Worm (Caenorhabditis elegans) whole organism, L1 larva: ENCODE measurements around the gene prmn-1.

Experiments
- C34B4.2 ChIP-seq: sonication (generic microtip); optimal IDR thresholded peaks from 2 replicates; lab custom pipeline; 2017; ENCODE audit warnings: mild to moderate bottlenecking, missing genetic modification characterization, missing compliant biosample characterization
- blmp-1 ChIP-seq: fragments of 150-350 bp; optimal IDR thresholded peaks from 2 replicates; lab custom pipeline; 2014; ENCODE audit warnings: missing biosample characterization, missing genetic modification characterization
- ces-1 ChIP-seq: fragments of 150-350 bp; optimal IDR thresholded peaks from 2 replicates; lab custom pipeline; 2014; ENCODE audit warnings: missing biosample characterization, missing genetic modification reagents, missing genetic modification characterization
- dsc-1 ChIP-seq: sonication (generic microtip); optimal IDR thresholded peaks from 2 replicates; lab custom pipeline; 2016; ENCODE audit warnings: mild to moderate bottlenecking, missing genetic modification characterization, missing compliant biosample characterization
- egl-13 ChIP-seq: sonication (generic microtip); optimal IDR thresholded peaks from 2 replicates; lab custom pipeline; 2016; ENCODE audit warnings: missing genotype, missing genetic modification reagents, missing genetic modification characterization, missing compliant biosample characterization
- elt-2 ChIP-seq: sonication (generic microtip); optimal IDR thresholded peaks from 2 replicates; lab custom pipeline; 2016; ENCODE audit warnings: missing genetic modification characterization, mild to moderate bottlenecking, inconsistent platforms, missing compliant biosample characterization, missing genetic modification reagents
- elt-3 ChIP-seq, 6 experiments: fragments of 150-350 bp in 1 of 6; sonication (generic microtip); optimal IDR thresholded peaks; 2 replicates each; lab custom pipeline; 2017 to 2018; ENCODE audit warnings: missing biosample characterization in 6 of 6, missing genetic modification characterization in 6 of 6, inconsistent platforms in 1 of 6
- ets-5 ChIP-seq: fragments of 200-800 bp; sonication (Bioruptor generic); IDR thresholded peaks from 2 replicates; pipeline ENCODE4 v1.3.6; 2022; ENCODE audit warnings: missing genetic modification characterization, missing compliant biosample characterization
- fkh-10 ChIP-seq: sonication (generic microtip); optimal IDR thresholded peaks from 2 replicates; lab custom pipeline; 2017; ENCODE audit warnings: missing biosample characterization, missing genetic modification reagents, missing genetic modification characterization
- fkh-8 ChIP-seq: sonication (generic microtip); optimal IDR thresholded peaks from 2 replicates; lab custom pipeline; 2016; ENCODE audit warnings: mild to moderate bottlenecking, missing genetic modification characterization, missing compliant biosample characterization
- grh-1 ChIP-seq: fragments of 200-800 bp; sonication (Bioruptor generic); IDR thresholded peaks from 2 replicates; pipeline ENCODE4 v1.3.6; 2022; ENCODE audit warnings: missing genetic modification reagents, missing genetic modification characterization, missing compliant biosample characterization
- hlh-17 ChIP-seq: fragments of 200-800 bp; sonication (Bioruptor generic); optimal IDR thresholded peaks from 2 replicates; lab custom pipeline; 2018; ENCODE audit warnings: missing genetic modification characterization, mild to moderate bottlenecking, missing compliant biosample characterization, moderate library complexity, borderline replicate concordance
- hlh-4 ChIP-seq: sonication (generic microtip); optimal IDR thresholded peaks from 2 replicates; lab custom pipeline; 2016; ENCODE audit warnings: mild to moderate bottlenecking, missing genetic modification characterization, missing compliant biosample characterization
- irx-1 ChIP-seq: sonication (generic microtip); optimal IDR thresholded peaks from 2 replicates; lab custom pipeline; 2016; ENCODE audit warnings: missing genetic modification characterization, missing compliant biosample characterization
- jun-1 ChIP-seq: fragments of 150-350 bp; optimal IDR thresholded peaks from 2 replicates; lab custom pipeline; 2014; ENCODE audit warnings: missing biosample characterization, missing genetic modification reagents, missing genetic modification characterization
- lin-14 ChIP-seq: fragments of 200-800 bp; sonication (Bioruptor generic); optimal IDR thresholded peaks from 2 replicates; lab custom pipeline; 2018; ENCODE audit warnings: mild to moderate bottlenecking, missing genetic modification characterization, moderate library complexity, missing compliant biosample characterization
- lin-35 ChIP-seq, 2 experiments: fragments of 150-350 bp; optimal IDR thresholded peaks; 2 replicates each; lab custom pipeline; 2014; ENCODE audit warnings: missing biosample characterization in 2 of 2, missing genetic modification characterization in 2 of 2, missing genetic modification reagents in 2 of 2
- lin-39 ChIP-seq: fragments of 150-350 bp; optimal IDR thresholded peaks from 2 replicates; lab custom pipeline; 2014; ENCODE audit warnings: missing biosample characterization, missing genetic modification reagents, missing genetic modification characterization
- nhr-12 ChIP-seq: sonication (generic microtip); optimal IDR thresholded peaks from 2 replicates; lab custom pipeline; 2017; ENCODE audit warnings: missing biosample characterization, missing genetic modification characterization
- nhr-20 ChIP-seq: sonication (generic microtip); optimal IDR thresholded peaks from 2 replicates; lab custom pipeline; 2016; ENCODE audit warnings: mild to moderate bottlenecking, missing genetic modification characterization, missing compliant biosample characterization
- nhr-237 ChIP-seq: fragments of 150-350 bp; optimal IDR thresholded peaks from 2 replicates; lab custom pipeline; 2014; ENCODE audit warnings: missing biosample characterization, missing genetic modification characterization
- nhr-71 ChIP-seq: sonication (generic microtip); optimal IDR thresholded peaks from 2 replicates; lab custom pipeline; 2016; ENCODE audit warnings: mild to moderate bottlenecking, missing genetic modification characterization, moderate library complexity, missing compliant biosample characterization
- nhr-77 ChIP-seq: fragments of 150-350 bp; optimal IDR thresholded peaks from 2 replicates; lab custom pipeline; 2014; ENCODE audit warnings: missing biosample characterization, missing genetic modification characterization
- nhr-84 ChIP-seq: sonication (generic microtip); optimal IDR thresholded peaks from 2 replicates; lab custom pipeline; 2017; ENCODE audit warnings: missing biosample characterization, missing genetic modification characterization
- nhr-85 ChIP-seq: sonication (generic microtip); peaks from one replicate; lab custom pipeline; 2016; ENCODE audit warnings: missing genetic modification characterization, inconsistent platforms, missing compliant biosample characterization
- nhr-90 ChIP-seq: sonication (generic microtip); optimal IDR thresholded peaks from 2 replicates; lab custom pipeline; 2016; ENCODE audit warnings: mild to moderate bottlenecking, missing genetic modification characterization, missing compliant biosample characterization; ENCODE audit not compliant: poor library complexity
- pax-3 ChIP-seq: fragments of 200-800 bp; sonication (Bioruptor generic); optimal IDR thresholded peaks from 2 replicates; lab custom pipeline; 2018; ENCODE audit warnings: mild to moderate bottlenecking, missing genetic modification characterization, moderate library complexity, missing compliant biosample characterization
- skn-1 ChIP-seq: fragments of 150-350 bp; optimal IDR thresholded peaks from 2 replicates; lab custom pipeline; 2014; ENCODE audit warnings: missing biosample characterization, missing genetic modification characterization
- sup-37 ChIP-seq: fragments of 200-800 bp; sonication (Bioruptor generic); optimal IDR thresholded peaks from 2 replicates; lab custom pipeline; 2018; ENCODE audit warnings: mild to moderate bottlenecking, missing genetic modification characterization, missing compliant biosample characterization
- tbx-2 ChIP-seq: sonication (generic microtip); optimal IDR thresholded peaks from 2 replicates; lab custom pipeline; 2016; ENCODE audit warnings: missing genetic modification characterization, missing compliant biosample characterization
- unc-62 ChIP-seq: fragments of 150-350 bp; optimal IDR thresholded peaks from 2 replicates; lab custom pipeline; 2014; ENCODE audit warnings: missing biosample characterization, missing genetic modification reagents, missing genetic modification characterization
- unc-86 ChIP-seq: sonication (generic microtip); optimal IDR thresholded peaks from 2 replicates; lab custom pipeline; 2016; ENCODE audit warnings: missing genetic modification characterization, missing compliant biosample characterization
- vab-15 ChIP-seq: sonication (generic microtip); optimal IDR thresholded peaks from 2 replicates; lab custom pipeline; 2017; ENCODE audit warnings: missing genotype, mild to moderate bottlenecking, missing genetic modification characterization, missing compliant biosample characterization
- ztf-4 ChIP-seq: fragments of 150-350 bp; optimal IDR thresholded peaks from 2 replicates; lab custom pipeline; 2014; ENCODE audit warnings: missing biosample characterization, missing genetic modification characterization

The prmn-1 gene

DNA sequence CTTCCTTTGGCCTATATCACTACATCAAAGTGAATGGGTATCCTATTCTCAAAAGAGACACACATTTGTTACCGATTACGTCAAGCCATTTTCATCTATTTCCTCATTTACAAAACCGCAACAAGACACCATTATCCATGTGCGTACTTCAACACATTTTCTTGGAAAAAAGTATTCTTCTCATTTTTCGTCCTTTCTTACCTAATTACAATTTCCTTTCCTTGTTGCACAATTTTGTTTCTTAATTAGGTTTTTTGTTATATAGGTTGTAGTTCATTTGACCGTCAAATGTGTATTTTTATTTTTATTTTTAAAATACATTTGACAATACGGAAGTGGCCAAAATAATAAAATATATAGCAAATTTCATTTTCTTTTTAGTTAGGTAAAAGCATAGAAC, 1.5 kb upstream of the prmn-1 start:
- TF ChIP-seq egl-13, result no peak
- peak; percentile 75 for TF ChIP-seq lin-14 (GFP tag; lab: Kevin White, UChicago)
- no peak for TF ChIP-seq hlh-17 (GFP tag; lab: Kevin White, UChicago)
- peak; percentile 13 for TF ChIP-seq unc-86 (tag; lab: Kevin White, UChicago)
- TF ChIP-seq dsc-1 (tag; lab: Kevin White, UChicago), result peak; percentile 34
- peak; percentile 28 for TF ChIP-seq nhr-71 (tag; lab: Kevin White, UChicago)
- TF ChIP-seq pax-3 (tag; lab: Kevin White, UChicago), result no peak
- no peak for TF ChIP-seq unc-62 (GFP tag; lab: Kevin White, UChicago)
- TF ChIP-seq blmp-1 (tag; lab: Kevin White, UChicago), result peak; percentile 9

DNA sequence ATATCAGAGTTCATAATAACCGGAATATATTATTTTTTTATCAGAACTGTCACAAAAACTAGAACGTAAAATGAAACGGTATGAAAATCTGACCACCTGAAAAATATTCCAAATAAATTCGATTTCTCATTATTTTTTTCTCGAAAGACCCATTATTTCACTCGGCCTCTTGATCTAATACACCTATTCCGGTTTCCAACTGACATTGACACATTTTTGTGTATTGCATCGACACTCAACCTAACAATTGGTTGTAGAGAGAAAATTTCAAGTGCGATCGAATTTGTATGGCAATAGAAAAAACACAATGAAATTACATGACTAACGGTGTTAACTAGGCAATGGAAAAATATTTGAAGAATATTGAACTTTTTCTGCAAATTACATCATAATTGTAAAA, 1.0 kb downstream of the prmn-1 start:
- TF ChIP-seq lin-14 (GFP tag; lab: Kevin White, UChicago) (peak; percentile 51), nhr-85 (tag; lab: Kevin White, UChicago) (peak; percentile 83), elt-2 (tag; lab: Kevin White, UChicago) (no peak)

DNA sequence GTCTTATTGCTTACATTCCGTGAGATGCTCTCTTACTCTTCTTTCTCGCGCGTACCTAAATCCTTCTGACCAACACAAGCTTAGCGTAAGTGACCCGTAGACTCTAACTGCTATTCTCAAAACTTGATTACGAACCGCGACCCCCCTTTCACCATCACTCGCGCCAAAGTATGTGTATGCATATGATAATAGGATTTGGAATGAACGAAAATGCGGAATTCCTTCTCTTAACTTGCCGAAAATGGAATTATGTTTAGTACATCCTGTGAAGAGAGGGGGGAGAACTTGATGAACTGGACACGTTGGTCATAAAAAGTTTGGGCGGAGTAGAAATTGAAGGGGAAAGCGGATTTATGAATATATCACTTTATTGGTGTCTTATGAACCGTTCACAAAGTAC, 2.0 kb downstream of the prmn-1 start:
- TF ChIP-seq fkh-8 (tag; lab: Kevin White, UChicago) (no peak), nhr-90 (tag; lab: Kevin White, UChicago) (no peak), ces-1 (peak; percentile 39), irx-1 (tag; lab: Kevin White, UChicago) (peak; percentile 1), blmp-1 (tag; lab: Kevin White, UChicago) (peak; percentile 35), fkh-10 (GFP tag; lab: Kevin White, UChicago) (peak; percentile 97), lin-14 (GFP tag; lab: Kevin White, UChicago) (peak; percentile 73)

DNA sequence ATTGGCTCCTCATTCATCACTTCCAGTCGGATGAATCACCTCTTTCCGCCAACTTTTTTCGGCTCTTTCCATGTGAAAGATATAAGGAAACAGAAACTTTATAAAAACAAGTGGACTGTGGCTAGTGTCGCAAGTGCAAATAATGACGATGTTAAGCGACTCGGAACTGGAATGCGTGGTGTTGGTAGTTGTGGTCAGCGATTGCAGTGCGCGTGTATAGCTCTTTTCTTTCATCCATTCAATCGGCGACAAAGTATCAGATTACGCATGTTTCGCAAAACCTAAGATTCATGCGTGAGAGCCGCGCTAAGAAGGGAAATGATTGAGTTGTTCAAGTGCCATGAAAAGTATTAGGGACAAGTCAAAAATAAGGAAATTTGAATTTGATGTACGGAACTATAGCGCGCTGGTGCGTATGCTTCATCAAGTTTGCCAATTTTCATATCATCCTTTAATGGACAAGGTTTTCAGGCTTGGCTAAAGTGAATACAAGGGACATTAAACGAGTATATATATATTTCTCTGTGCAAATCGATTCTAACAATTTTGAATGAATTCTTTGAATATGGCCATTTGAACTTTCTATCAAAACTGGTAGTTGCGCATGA, 2.9 kb downstream of the prmn-1 start:
- TF ChIP-seq lin-14 (GFP tag; lab: Kevin White, UChicago), result peak; percentile 24
- TF ChIP-seq nhr-237, result no peak

DNA sequence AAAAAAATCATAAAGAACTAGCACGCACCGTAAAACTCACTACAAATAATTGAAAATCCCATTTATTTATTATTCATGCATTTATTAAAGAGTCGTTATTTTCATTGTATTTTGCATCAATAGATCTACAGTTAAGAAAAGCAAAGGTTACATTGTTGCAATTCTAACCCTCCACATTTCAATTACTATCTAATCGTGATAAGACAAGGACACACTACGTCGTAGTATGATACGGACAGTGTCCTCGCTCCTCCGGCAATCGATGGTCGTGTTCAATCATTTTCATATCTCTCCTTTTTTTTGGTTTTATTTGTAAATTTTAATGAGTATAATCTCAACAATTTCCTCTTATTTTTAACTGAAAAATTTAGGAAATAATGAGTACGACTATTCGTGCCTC, 8.0 kb downstream of the prmn-1 start, which contains the start of gene prx-12:
TSS of gene prx-12 (plus strand) at position 371 of the 400 bp plus-strand sequence.
- TF ChIP-seq elt-2 (tag; lab: Kevin White, UChicago), result peak; percentile 35
- no peak for TF ChIP-seq grh-1 (GFP tag; lab: Robert Waterston, UW)
- TF ChIP-seq ztf-4, result no peak
- no peak for TF ChIP-seq vab-15
- TF ChIP-seq unc-62 (GFP tag; lab: Kevin White, UChicago), result no peak
- TF ChIP-seq lin-14 (GFP tag; lab: Kevin White, UChicago), result peak; percentile 6
- peak; percentile 45 for TF ChIP-seq nhr-20 (tag; lab: Kevin White, UChicago)
- no peak for TF ChIP-seq ets-5
- TF ChIP-seq tbx-2 (tag; lab: Kevin White, UChicago), result no peak
- no peak for TF ChIP-seq fkh-8 (tag; lab: Kevin White, UChicago)
- no peak for TF ChIP-seq nhr-77
- no peak for TF ChIP-seq skn-1 (tag; lab: Kevin White, UChicago)
- TF ChIP-seq lin-35 (GFP tag; optimal IDR thresholded peaks at IDR 0.05; lab: Kevin White, UChicago), result no peak
- TF ChIP-seq elt-3 (tag; optimal IDR thresholded peaks at IDR 0.05; lab: Kevin White, UChicago), result peak in 3 of 6 experiments; percentile 39 to 83 (median 43)
- no peak for TF ChIP-seq C34B4.2 (tag; lab: Kevin White, UChicago)
- no peak for TF ChIP-seq dsc-1 (tag; lab: Kevin White, UChicago)
- TF ChIP-seq blmp-1 (tag; lab: Kevin White, UChicago), result peak; percentile 25
- no peak for TF ChIP-seq lin-39
- TF ChIP-seq jun-1 (tag; lab: Kevin White, UChicago), result no peak
- no peak for TF ChIP-seq sup-37 (GFP tag; lab: Kevin White, UChicago)
- no peak for TF ChIP-seq hlh-4 (tag; lab: Kevin White, UChicago)
- TF ChIP-seq nhr-12 (tag; lab: Kevin White, UChicago), result no peak
- TF ChIP-seq nhr-84 (tag; lab: Kevin White, UChicago), result no peak
